Worm (Caenorhabditis elegans) whole organism, late embryonic: ENCODE data around the gene F49E11.2.

Experiments
- C08G9.2 ChIP-seq: sonication (generic microtip); optimal IDR thresholded peaks from 2 replicates; lab custom pipeline; 2016; ENCODE audit warnings: mild to moderate bottlenecking, missing genetic modification characterization, moderate library complexity, missing compliant biosample characterization
- C38D4.7 ChIP-seq: fragments of 200-800 bp; sonication (Bioruptor generic); optimal IDR thresholded peaks from 2 replicates; lab custom pipeline; 2018; ENCODE audit warnings: mild to moderate bottlenecking, missing genetic modification characterization, moderate library complexity, missing compliant biosample characterization
- K02D7.2 ChIP-seq: sonication (generic microtip); optimal IDR thresholded peaks from 2 replicates; lab custom pipeline; 2017; ENCODE audit warnings: mild to moderate bottlenecking, missing genetic modification characterization, missing compliant biosample characterization
- K09A11.1 ChIP-seq: sonication (generic microtip); optimal IDR thresholded peaks from 2 replicates; lab custom pipeline; 2017; ENCODE audit warnings: antibody characterized with exemption, mild to moderate bottlenecking, missing genetic modification characterization, missing compliant biosample characterization; ENCODE audit not compliant: insufficient read depth
- T23F11.4 ChIP-seq: fragments of 200-800 bp; sonication (Bioruptor generic); optimal IDR thresholded peaks from 2 replicates; lab custom pipeline; 2018; ENCODE audit warnings: mild to moderate bottlenecking, missing genetic modification characterization, missing compliant biosample characterization
- Y22D7AL.16 ChIP-seq: sonication (generic microtip); optimal IDR thresholded peaks from 2 replicates; lab custom pipeline; 2016; ENCODE audit warnings: missing genetic modification characterization, missing compliant biosample characterization
- ahr-1 ChIP-seq: sonication (generic microtip); optimal IDR thresholded peaks from 2 replicates; lab custom pipeline; 2016; ENCODE audit warnings: missing genetic modification characterization, missing compliant biosample characterization
- ama-1 ChIP-seq: fragments of 150-350 bp; optimal IDR thresholded peaks from 2 replicates; lab custom pipeline; 2014
- ceh-14 ChIP-seq: sonication (generic microtip); optimal IDR thresholded peaks from 2 replicates; lab custom pipeline; 2016; ENCODE audit warnings: missing genotype, missing genetic modification characterization, missing compliant biosample characterization
- ceh-18 ChIP-seq: sonication (generic microtip); optimal IDR thresholded peaks from 2 replicates; lab custom pipeline; 2016; ENCODE audit warnings: missing genetic modification characterization, missing compliant biosample characterization
- ceh-19 ChIP-seq: fragments of 200-800 bp; sonication (Bioruptor generic); optimal IDR thresholded peaks from 2 replicates; lab custom pipeline; 2018; ENCODE audit warnings: mild to moderate bottlenecking, missing genetic modification characterization, missing compliant biosample characterization
- ceh-22 ChIP-seq: sonication (generic microtip); optimal IDR thresholded peaks from 2 replicates; lab custom pipeline; 2017; ENCODE audit warnings: missing biosample characterization, missing genetic modification characterization
- ceh-24 ChIP-seq: sonication (generic microtip); optimal IDR thresholded peaks from 2 replicates; lab custom pipeline; 2016; ENCODE audit warnings: mild to moderate bottlenecking, missing genetic modification characterization, missing compliant biosample characterization
- ceh-30 ChIP-seq: fragments of 150-350 bp; optimal IDR thresholded peaks from 2 replicates; lab custom pipeline; 2014; ENCODE audit warnings: missing biosample characterization, missing genetic modification characterization
- ceh-31 ChIP-seq: sonication (generic microtip); optimal IDR thresholded peaks from 2 replicates; lab custom pipeline; 2016; ENCODE audit warnings: missing genetic modification characterization, missing compliant biosample characterization
- ceh-34 ChIP-seq: sonication (generic microtip); optimal IDR thresholded peaks from 2 replicates; lab custom pipeline; 2016; ENCODE audit warnings: mild to moderate bottlenecking, missing genetic modification characterization, missing compliant biosample characterization
- ceh-45 ChIP-seq: fragments of 200-800 bp; sonication (Bioruptor generic); IDR thresholded peaks from 2 replicates; pipeline ENCODE4 v1.3.6; 2022; ENCODE audit warnings: missing genetic modification reagents, missing genetic modification characterization, missing compliant biosample characterization
- ceh-48 ChIP-seq: sonication (generic microtip); optimal IDR thresholded peaks from 2 replicates; lab custom pipeline; 2016; ENCODE audit warnings: missing genetic modification characterization, inconsistent platforms, missing compliant biosample characterization
- che-1 ChIP-seq: sonication (generic microtip); optimal IDR thresholded peaks from 2 replicates; lab custom pipeline; 2016; ENCODE audit warnings: mild to moderate bottlenecking, missing genetic modification characterization, missing compliant biosample characterization
- dve-1 ChIP-seq: sonication (generic microtip); optimal IDR thresholded peaks from 2 replicates; lab custom pipeline; 2017; ENCODE audit warnings: antibody characterized with exemption, mild to moderate bottlenecking, missing genetic modification characterization, missing compliant biosample characterization
- elt-2 ChIP-seq: sonication (generic microtip); optimal IDR thresholded peaks from 2 replicates; lab custom pipeline; 2016; ENCODE audit warnings: missing genetic modification reagents, missing genetic modification characterization, missing compliant biosample characterization
- elt-4 ChIP-seq: sonication (generic microtip); optimal IDR thresholded peaks from 2 replicates; lab custom pipeline; 2016; ENCODE audit warnings: missing genetic modification characterization, missing compliant biosample characterization
- ets-4 ChIP-seq: sonication (generic microtip); optimal IDR thresholded peaks from 2 replicates; lab custom pipeline; 2016; ENCODE audit warnings: missing genetic modification characterization, missing compliant biosample characterization
- fax-1 ChIP-seq: sonication (generic microtip); optimal IDR thresholded peaks from 2 replicates; lab custom pipeline; 2016; ENCODE audit warnings: missing genotype, missing genetic modification characterization, missing compliant biosample characterization
- fkh-6 ChIP-seq: sonication (generic microtip); optimal IDR thresholded peaks from 2 replicates; lab custom pipeline; 2016; ENCODE audit warnings: missing genetic modification characterization, missing compliant biosample characterization
- gmeb-2 ChIP-seq: sonication (generic microtip); optimal IDR thresholded peaks from 2 replicates; lab custom pipeline; 2016; ENCODE audit warnings: missing genetic modification characterization, inconsistent platforms, missing compliant biosample characterization
- hlh-13 ChIP-seq: fragments of 200-800 bp; sonication (Bioruptor generic); optimal IDR thresholded peaks from 2 replicates; lab custom pipeline; 2018; ENCODE audit warnings: mild to moderate bottlenecking, missing genetic modification characterization, missing compliant biosample characterization
- hlh-15 ChIP-seq: sonication (generic microtip); optimal IDR thresholded peaks from 2 replicates; lab custom pipeline; 2016; ENCODE audit warnings: missing genetic modification characterization, missing compliant biosample characterization
- hlh-30 ChIP-seq: sonication (generic microtip); optimal IDR thresholded peaks from 2 replicates; lab custom pipeline; 2017; ENCODE audit warnings: antibody characterized with exemption, missing genetic modification characterization, missing compliant biosample characterization; ENCODE audit not compliant: insufficient read depth
- hlh-6 ChIP-seq: sonication (generic microtip); optimal IDR thresholded peaks from 2 replicates; lab custom pipeline; 2016; ENCODE audit warnings: missing genotype, missing genetic modification characterization, missing compliant biosample characterization
- lin-11 ChIP-seq: fragments of 200-800 bp; sonication (Bioruptor generic); optimal IDR thresholded peaks from 2 replicates; lab custom pipeline; 2018; ENCODE audit warnings: mild to moderate bottlenecking, missing genetic modification characterization, missing compliant biosample characterization
- madf-2 ChIP-seq: sonication (generic microtip); optimal IDR thresholded peaks from 2 replicates; lab custom pipeline; 2017; ENCODE audit warnings: missing genetic modification characterization, missing compliant biosample characterization
- mec-3 ChIP-seq: sonication (generic microtip); optimal IDR thresholded peaks from 2 replicates; lab custom pipeline; 2016; ENCODE audit warnings: borderline replicate concordance, missing genetic modification characterization, missing compliant biosample characterization
- nfya-1 ChIP-seq: sonication (generic microtip); optimal IDR thresholded peaks from 2 replicates; lab custom pipeline; 2017; ENCODE audit warnings: missing genetic modification characterization, mild to moderate bottlenecking, missing compliant biosample characterization, antibody characterized with exemption, moderate library complexity
- nhr-11 ChIP-seq: fragments of 150-350 bp; optimal IDR thresholded peaks from 2 replicates; lab custom pipeline; 2014; ENCODE audit warnings: missing biosample characterization, missing genetic modification characterization
- nhr-232 ChIP-seq: sonication (generic microtip); optimal IDR thresholded peaks from 2 replicates; lab custom pipeline; 2016; ENCODE audit warnings: missing genetic modification characterization, missing compliant biosample characterization
- odd-2 ChIP-seq: sonication (generic microtip); optimal IDR thresholded peaks from 2 replicates; lab custom pipeline; 2017; ENCODE audit warnings: antibody characterized with exemption, mild to moderate bottlenecking, missing genetic modification characterization, missing compliant biosample characterization
- pha-2 ChIP-seq: sonication (generic microtip); optimal IDR thresholded peaks from 2 replicates; lab custom pipeline; 2017; ENCODE audit warnings: mild to moderate bottlenecking, missing genetic modification characterization, missing compliant biosample characterization
- pha-4 ChIP-seq: fragments of 150-350 bp; optimal IDR thresholded peaks from 2 replicates; lab custom pipeline; 2018; ENCODE audit warnings: missing biosample characterization, missing genetic modification reagents, missing genetic modification characterization
- pqm-1 ChIP-seq: sonication (generic microtip); optimal IDR thresholded peaks from 2 replicates; lab custom pipeline; 2016; ENCODE audit warnings: missing genetic modification characterization, missing compliant biosample characterization
- pros-1 ChIP-seq: fragments of 150-350 bp; optimal IDR thresholded peaks from 2 replicates; lab custom pipeline; 2014; ENCODE audit warnings: missing biosample characterization, missing genetic modification reagents, missing genetic modification characterization
- ref-2 ChIP-seq: sonication (generic microtip); optimal IDR thresholded peaks from 2 replicates; lab custom pipeline; 2016; ENCODE audit warnings: missing genetic modification characterization, missing compliant biosample characterization
- tbx-7 ChIP-seq: sonication (generic microtip); optimal IDR thresholded peaks from 2 replicates; lab custom pipeline; 2016; ENCODE audit warnings: missing genotype, missing genetic modification characterization, missing compliant biosample characterization
- ttx-3 ChIP-seq: sonication (generic microtip); optimal IDR thresholded peaks from 2 replicates; lab custom pipeline; 2016; ENCODE audit warnings: missing genetic modification reagents, missing genetic modification characterization, missing compliant biosample characterization
- unc-42 ChIP-seq: sonication (generic microtip); optimal IDR thresholded peaks from 2 replicates; lab custom pipeline; 2016; ENCODE audit warnings: missing genotype, missing genetic modification characterization, missing compliant biosample characterization
- unc-55 ChIP-seq: sonication (generic microtip); optimal IDR thresholded peaks from 2 replicates; lab custom pipeline; 2017; ENCODE audit warnings: missing biosample characterization, missing genetic modification reagents, missing genetic modification characterization
- unc-86 ChIP-seq: sonication (generic microtip); optimal IDR thresholded peaks from 2 replicates; lab custom pipeline; 2016; ENCODE audit warnings: missing genetic modification characterization, missing compliant biosample characterization

F49E11.2 gene

DNA sequence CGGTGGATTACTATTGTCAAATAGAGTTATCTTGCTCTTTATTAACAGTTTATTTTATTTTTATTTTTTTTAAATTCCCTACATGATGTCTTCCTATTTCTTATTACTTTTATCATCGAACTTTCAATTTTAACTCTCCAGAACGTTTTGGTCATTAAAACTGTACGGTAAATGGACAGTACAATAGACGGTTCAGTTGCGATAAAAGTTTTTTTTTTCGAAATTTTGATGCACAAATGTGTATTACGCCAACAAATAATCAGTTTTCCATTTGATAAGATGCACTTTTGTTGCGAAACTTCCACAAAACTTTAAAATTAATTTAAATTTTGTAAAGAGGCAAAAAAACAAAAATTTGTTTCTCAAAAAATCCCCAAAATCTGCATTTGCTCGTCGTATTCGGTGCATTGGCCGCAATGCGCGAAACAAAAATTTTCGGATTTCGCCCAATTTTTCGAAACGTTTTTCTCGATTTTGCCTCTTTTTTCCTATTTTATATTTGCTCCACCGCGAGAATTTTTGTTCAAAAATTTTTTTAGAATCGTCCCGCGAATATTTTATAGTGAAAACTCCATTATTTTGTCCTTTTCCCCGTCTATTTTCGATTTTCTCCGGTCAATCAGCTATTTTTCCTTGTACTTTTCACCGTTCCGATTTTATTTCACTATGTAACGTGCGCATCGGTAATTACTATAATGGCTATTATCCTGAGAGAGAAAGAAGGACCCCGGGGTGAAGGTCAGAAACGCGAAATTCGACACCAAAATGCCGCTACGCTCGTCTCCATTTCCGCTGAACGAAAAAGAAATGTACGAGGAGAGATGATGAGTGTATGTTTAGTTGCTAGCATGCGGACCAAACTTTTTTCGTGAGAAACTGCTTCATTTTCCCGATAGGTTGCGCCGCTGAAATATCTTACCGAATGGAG, 9.8 kb downstream of the F49E11.2 start:
- TF ChIP-seq K09A11.1 (tag; lab: Kevin White, UChicago) (no peak), ceh-34 (tag; lab: Kevin White, UChicago) (peak; percentile 79)

- TF ChIP-seq hlh-30 (tag; lab: Kevin White, UChicago) (no peak), pha-4 (tag; lab: Kevin White, UChicago) (no peak), ceh-14 (tag; lab: Kevin White, UChicago) (peak; percentile 68), gmeb-2 (tag; lab: Kevin White, UChicago) (no peak), ceh-22 (tag; lab: Kevin White, UChicago) (no peak), C08G9.2 (tag; lab: Kevin White, UChicago) (no peak), ttx-3 (tag; lab: Kevin White, UChicago) (no peak), hlh-13 (GFP tag; lab: Kevin White, UChicago) (no peak), fax-1 (tag; lab: Kevin White, UChicago) (peak; percentile 5), ceh-30 (tag; lab: Kevin White, UChicago) (no peak), ceh-31 (peak; percentile 12), odd-2 (no peak), unc-55 (GFP tag; lab: Kevin White, UChicago) (no peak), unc-86 (tag; lab: Kevin White, UChicago) (peak; percentile 8), nfya-1 (no peak), elt-4 (no peak), ceh-24 (tag; lab: Kevin White, UChicago) (no peak), ceh-19 (GFP tag; lab: Kevin White, UChicago) (no peak), mec-3 (tag; lab: Kevin White, UChicago) (no peak), ceh-18 (tag; lab: Kevin White, UChicago) (no peak), nhr-11 (tag; lab: Kevin White, UChicago) (no peak), hlh-6 (no peak), elt-2 (tag; lab: Kevin White, UChicago) (no peak), K02D7.2 (no peak), ama-1 (lab: Kevin White, UChicago) (no peak), C38D4.7 (GFP tag; lab: Kevin White, UChicago) (no peak), che-1 (tag; lab: Kevin White, UChicago) (no peak), ahr-1 (tag; lab: Kevin White, UChicago) (no peak), hlh-15 (tag; lab: Kevin White, UChicago) (no peak), ceh-45 (GFP tag; lab: Robert Waterston, UW) (no peak), Y22D7AL.16 (tag; lab: Kevin White, UChicago) (no peak), nhr-232 (tag; lab: Kevin White, UChicago) (no peak), unc-42 (peak; percentile 71), pha-2 (tag; lab: Kevin White, UChicago) (no peak), ceh-48 (no peak), ets-4 (tag; lab: Kevin White, UChicago) (no peak), madf-2 (tag; lab: Kevin White, UChicago) (no peak), pqm-1 (tag; lab: Kevin White, UChicago) (no peak), fkh-6 (tag; lab: Kevin White, UChicago) (no peak), tbx-7 (tag; lab: Kevin White, UChicago) (no peak), lin-11 (no peak), ref-2 (peak; percentile 44), pros-1 (no peak), dve-1 (no peak), T23F11.4 (no peak)
- TF ChIP-seq, all 69 proteins: peak for 6
These were observed 10.8 kb downstream of the F49E11.2 start for ce11 chrIV:13027801-13028641.
